Fruit fly (Drosophila melanogaster) whole organism: ENCODE results near the gene CG43392.

Experiments
- CG8478 ChIP-seq: fragments of >200 bp; optimal IDR thresholded peaks from 2 replicates; lab custom pipeline; 2018; ENCODE audit warnings: inconsistent platforms
- pan ChIP-seq: fragments of >200 bp; optimal IDR thresholded peaks from 2 replicates; lab custom pipeline; 2017
- psq ChIP-seq: fragments of >200 bp; optimal IDR thresholded peaks from 2 replicates; lab custom pipeline; 2017
- usp ChIP-seq: fragments of >200 bp; optimal IDR thresholded peaks from 2 replicates; lab custom pipeline; 2017; ENCODE audit warnings: missing biosample characterization, missing genetic modification characterization, mixed read lengths

dm6 chr3L:22072824-22073223, 43.3 kb upstream of the CG43392 start:
- TF ChIP-seq pan (lab: Kevin White, UChicago) (no peak), usp (GFP tag; lab: Kevin White, UChicago) (no peak), CG8478 (lab: Kevin White, UChicago) (no peak), psq (lab: Kevin White, UChicago) (no peak)
